Fruit fly (Drosophila melanogaster): Measurements from ENCODE around the gene CG7194.

CG7194 gene

dm6 chr3L:8308891-8309352, 5.1 kb upstream of the CG7194 start, which contains the start of gene BI-1 (continued):
- TF ChIP-seq danr (GFP tag; IDR thresholded peaks at IDR 0.05) = no peak
- no peak for TF ChIP-seq pnt (GFP tag; optimal IDR thresholded peaks at IDR 0.05)
- TF ChIP-seq CG14710 (tag; optimal IDR thresholded peaks at IDR 0.05) = peak; percentile 82
- no peak for TF ChIP-seq ssp (GFP tag; IDR thresholded peaks at IDR 0.05)
- no peak for TF ChIP-seq sqz (GFP tag; optimal IDR thresholded peaks at IDR 0.05)
- TF ChIP-seq mam (GFP tag; optimal IDR thresholded peaks at IDR 0.05) = peak; percentile 58
- TF ChIP-seq E2f1 (GFP tag; IDR thresholded peaks at IDR 0.05) = no peak
- no peak for TF ChIP-seq HLHmδ (GFP tag; optimal IDR thresholded peaks at IDR 0.05)
- TF ChIP-seq Nf-YB (GFP tag; optimal IDR thresholded peaks at IDR 0.05) = peak; percentile 41
- TF ChIP-seq CG6765 (GFP tag; optimal IDR thresholded peaks at IDR 0.05) = peak; percentile 56
- TF ChIP-seq CG6654 (GFP tag; optimal IDR thresholded peaks at IDR 0.05) = no peak
- TF ChIP-seq CG10462 (GFP tag; optimal IDR thresholded peaks at IDR 0.05) = no peak
- no peak for TF ChIP-seq TFAM (GFP tag; optimal IDR thresholded peaks at IDR 0.05)
- no peak for TF ChIP-seq CG2678 (tag; optimal IDR thresholded peaks at IDR 0.05)
- TF ChIP-seq CG16813 (GFP tag; IDR thresholded peaks at IDR 0.05; ENCODE audit: partially characterized antibody) = no peak
- TF ChIP-seq bcd (GFP tag; optimal IDR thresholded peaks at IDR 0.05) = peak; percentile 74
- TF ChIP-seq Rx (GFP tag; IDR thresholded peaks at IDR 0.05) = 0 out of 2 replicates have a peak, but pooled peaks have one; percentile 3
- no peak for TF ChIP-seq stc (GFP tag; IDR thresholded peaks at IDR 0.05)
- no peak for TF ChIP-seq CG31365 (tag; optimal IDR thresholded peaks at IDR 0.05)
- peak; percentile 80 for TF ChIP-seq kay (GFP tag; optimal IDR thresholded peaks at IDR 0.05)
- TF ChIP-seq CG9609 (GFP tag; optimal IDR thresholded peaks at IDR 0.05) = no peak
- peak; percentile 71 for TF ChIP-seq CG6689 (GFP tag; IDR thresholded peaks at IDR 0.05)
- peak; percentile 16; the same call in 1 of the 3 replicates for TF ChIP-seq croc (GFP tag; conservative IDR thresholded peaks at IDR 0.05)
- TF ChIP-seq Eip74EF (GFP tag; optimal IDR thresholded peaks at IDR 0.05) = no peak
- no peak for TF ChIP-seq sima (GFP tag; optimal IDR thresholded peaks at IDR 0.05)
- no peak for TF ChIP-seq gsb-n (tag; optimal IDR thresholded peaks at IDR 0.05)
- no peak for TF ChIP-seq NFAT (GFP tag; IDR thresholded peaks at IDR 0.05)
- TF ChIP-seq Nf-YA (GFP tag; IDR thresholded peaks at IDR 0.05) = 0 out of 2 replicates have a peak, but pooled peaks have one; percentile 21
- no peak for TF ChIP-seq Gug (GFP tag; IDR thresholded peaks at IDR 0.05)
- TF ChIP-seq NK7.1 (GFP tag; optimal IDR thresholded peaks at IDR 0.05) = no peak
- TF ChIP-seq CG7357 (GFP tag; IDR thresholded peaks at IDR 0.05) = no peak
- TF ChIP-seq abd-A (tag; optimal IDR thresholded peaks at IDR 0.05) = no peak
- no peak for TF ChIP-seq Mrtf (GFP tag; IDR thresholded peaks at IDR 0.05)
- TF ChIP-seq sim (GFP tag; IDR thresholded peaks at IDR 0.05) = no peak
- peak; percentile 83 for TF ChIP-seq CG10147 (GFP tag; optimal IDR thresholded peaks at IDR 0.05)
- no peak for TF ChIP-seq pan (optimal IDR thresholded peaks at IDR 0.05)
- no peak for TF ChIP-seq pan (GFP tag; optimal IDR thresholded peaks at IDR 0.05 in 1 of 2, IDR thresholded peaks at IDR 0.05 in 1 of 2)
- TF ChIP-seq Tbp (GFP tag; optimal IDR thresholded peaks at IDR 0.05) = no peak
- TF ChIP-seq CG1529 (GFP tag; optimal IDR thresholded peaks at IDR 0.05) = no peak
- TF ChIP-seq Scr (GFP tag; IDR thresholded peaks at IDR 0.05; ENCODE audit: partially characterized antibody) = no peak
- TF ChIP-seq lbe (GFP tag; optimal IDR thresholded peaks at IDR 0.05) = peak; percentile 48
- TF ChIP-seq CG10565 (GFP tag; optimal IDR thresholded peaks at IDR 0.05) = no peak
- TF ChIP-seq Atf6 (GFP tag; IDR thresholded peaks at IDR 0.05) = no peak; the same call in 1 of the 2 replicates
- no peak for TF ChIP-seq CG7372 (GFP tag; IDR thresholded peaks at IDR 0.05)
- TF ChIP-seq CG6813 (GFP tag; optimal IDR thresholded peaks at IDR 0.05) = no peak
- no peak for TF ChIP-seq sisA (GFP tag; IDR thresholded peaks at IDR 0.05)
- TF ChIP-seq btn (GFP tag; optimal IDR thresholded peaks at IDR 0.05) = no peak
- peak; percentile 65 for TF ChIP-seq CG10654 (GFP tag; optimal IDR thresholded peaks at IDR 0.05)
- peak; percentile 88 for TF ChIP-seq CG30403 (GFP tag; optimal IDR thresholded peaks at IDR 0.05)
- TF ChIP-seq CTCF (GFP tag; optimal IDR thresholded peaks at IDR 0.05) = peak; percentile 22
- TF ChIP-seq Ssrp (tag; optimal IDR thresholded peaks at IDR 0.05) = peak; percentile 39
- peak; percentile 65 for TF ChIP-seq CG9437 (GFP tag; optimal IDR thresholded peaks at IDR 0.05)

All from whole organism, embryonic.